Fruit fly (Drosophila melanogaster) whole organism, embryonic: ENCODE results near the gene Atg6.

Source experiments
- BtbVII ChIP-seq: fragments of 200-800 bp; sonication (Bioruptor generic); optimal IDR thresholded peaks from 3 replicates; lab custom pipeline; 2017; ENCODE audit warnings: missing biosample characterization, mild to moderate bottlenecking, missing genetic modification characterization
- CG11695 ChIP-seq: fragments of 200-800 bp; sonication (Bioruptor generic); IDR thresholded peaks from 3 replicates; pipeline ENCODE4 v1.3.6; 2022; ENCODE audit warnings: missing biosample characterization, missing genetic modification characterization
- CG12071 ChIP-seq: fragments of 200-800 bp; sonication (Bioruptor generic); optimal IDR thresholded peaks from 3 replicates; lab custom pipeline; 2018; ENCODE audit warnings: missing biosample characterization, mild to moderate bottlenecking, missing genetic modification characterization
- CG12155 ChIP-seq: fragments of 200-800 bp; sonication (Bioruptor generic); optimal IDR thresholded peaks from 3 replicates; lab custom pipeline; 2016; ENCODE audit warnings: missing biosample characterization, missing genetic modification characterization
- CG13624 ChIP-seq: fragments of 200-800 bp; sonication (Bioruptor generic); optimal IDR thresholded peaks from 2 replicates; lab custom pipeline; 2016; ENCODE audit warnings: missing biosample characterization, missing genetic modification characterization
- CG13775 ChIP-seq: fragments of 200-800 bp; sonication (Bioruptor generic); optimal IDR thresholded peaks from 3 replicates; lab custom pipeline; 2017; ENCODE audit warnings: missing biosample characterization, mild to moderate bottlenecking, missing genetic modification characterization
- CG13894 ChIP-seq: fragments of 200-800 bp; sonication (Bioruptor generic); optimal IDR thresholded peaks from 3 replicates; lab custom pipeline; 2018; ENCODE audit warnings: missing biosample characterization, mild to moderate bottlenecking, missing genetic modification characterization, moderate library complexity
- CG14014 ChIP-seq: fragments of 200-800 bp; sonication (Bioruptor generic); IDR thresholded peaks from 2 replicates; pipeline ENCODE4 v1.3.6; 2022; ENCODE audit warnings: missing biosample characterization, missing genetic modification characterization
- CG1529 ChIP-seq: fragments of 200-800 bp; sonication (Bioruptor generic); optimal IDR thresholded peaks from 3 replicates; lab custom pipeline; 2018; ENCODE audit warnings: missing biosample characterization, missing genetic modification characterization
- CG16815 ChIP-seq: fragments of 200-800 bp; sonication (Bioruptor generic); optimal IDR thresholded peaks from 3 replicates; lab custom pipeline; 2017; ENCODE audit warnings: missing biosample characterization, mild to moderate bottlenecking, missing genetic modification characterization
- CG17328 ChIP-seq: fragments of 200-800 bp; sonication (Bioruptor generic); IDR thresholded peaks from 2 replicates; pipeline ENCODE4 v1.3.6; 2022; ENCODE audit warnings: missing biosample characterization, missing genetic modification characterization
- CG18262 ChIP-seq: fragments of 200-800 bp; optimal IDR thresholded peaks from 3 replicates; lab custom pipeline; 2019; ENCODE audit warnings: missing biosample characterization, mild to moderate bottlenecking, missing genetic modification characterization, moderate library complexity
- CG18476 ChIP-seq: fragments of 200-800 bp; sonication (Bioruptor generic); optimal IDR thresholded peaks from 2 replicates; lab custom pipeline; 2016; ENCODE audit warnings: missing biosample characterization, mild to moderate bottlenecking, missing genetic modification characterization
- CG2120 ChIP-seq: fragments of 200-800 bp; sonication (Bioruptor generic); optimal IDR thresholded peaks from 3 replicates; lab custom pipeline; 2016; ENCODE audit warnings: missing biosample characterization, missing genetic modification characterization
- CG3065 ChIP-seq: fragments of 200-800 bp; sonication (Bioruptor generic); optimal IDR thresholded peaks from 2 replicates; lab custom pipeline; 2016; ENCODE audit warnings: missing biosample characterization, missing genetic modification characterization
- CG32767 ChIP-seq: fragments of 200-800 bp; sonication (Bioruptor generic); IDR thresholded peaks from 2 replicates; pipeline ENCODE4 v1.3.6; 2022; ENCODE audit warnings: missing biosample characterization, missing genetic modification characterization
- CG33213 ChIP-seq: fragments of 200-800 bp; sonication (Bioruptor generic); optimal IDR thresholded peaks from 3 replicates; lab custom pipeline; 2016; ENCODE audit warnings: missing biosample characterization, missing genetic modification characterization
- CG34422 ChIP-seq: fragments of 200-800 bp; sonication (Bioruptor generic); IDR thresholded peaks from 3 replicates; pipeline ENCODE4 v1.3.6; 2022; ENCODE audit warnings: missing biosample characterization, missing genetic modification characterization
- CG4404 ChIP-seq: fragments of 200-800 bp; sonication (Bioruptor generic); IDR thresholded peaks from 2 replicates; pipeline ENCODE4 v1.3.6; 2022; ENCODE audit warnings: missing biosample characterization, missing genetic modification characterization
- CG4617 ChIP-seq: fragments of 200-800 bp; sonication (Bioruptor generic); optimal IDR thresholded peaks from 3 replicates; lab custom pipeline; 2016; ENCODE audit warnings: missing biosample characterization, missing genetic modification characterization, borderline replicate concordance
- CG7928 ChIP-seq: fragments of 200-800 bp; sonication (Bioruptor generic); optimal IDR thresholded peaks from 2 replicates; lab custom pipeline; 2017; ENCODE audit warnings: missing biosample characterization, mild to moderate bottlenecking, missing genetic modification characterization
- CG8290 ChIP-seq, 3 experiments: fragments of 200-800 bp; sonication (Bioruptor generic); optimal IDR thresholded peaks; 2 replicates each; lab custom pipeline; 2016 to 2019; ENCODE audit warnings: missing biosample characterization in 3 of 3, missing genetic modification characterization in 3 of 3, mild to moderate bottlenecking in 2 of 3, moderate library complexity in 1 of 3
- CG8359 ChIP-seq: fragments of 200-800 bp; sonication (Bioruptor generic); optimal IDR thresholded peaks from 2 replicates; lab custom pipeline; 2017; ENCODE audit warnings: missing biosample characterization, mild to moderate bottlenecking, missing genetic modification characterization, borderline replicate concordance
- CG9609 ChIP-seq: fragments of 200-800 bp; sonication (Bioruptor generic); optimal IDR thresholded peaks from 3 replicates; lab custom pipeline; 2016; ENCODE audit warnings: missing biosample characterization, missing genetic modification characterization
- CG9797 ChIP-seq: fragments of 200-800 bp; sonication (Bioruptor generic); optimal IDR thresholded peaks from 3 replicates; lab custom pipeline; 2018; ENCODE audit warnings: missing biosample characterization, mild to moderate bottlenecking, missing genetic modification characterization
- D ChIP-seq, 2 experiments: fragments of 200-800 bp in 1 of 2; fragments of >200 bp in 1 of 2; sonication (Bioruptor generic) in 1 of 2; optimal IDR thresholded peaks; 2 replicates in 1 of 2; 3 replicates in 1 of 2; lab custom pipeline; 2017; ENCODE audit warnings: mild to moderate bottlenecking in 1 of 2, missing biosample characterization in 1 of 2, missing genetic modification characterization in 1 of 2, missing genetic modification reagents in 1 of 2
- Drgx ChIP-seq: fragments of 200-800 bp; sonication (Bioruptor generic); IDR thresholded peaks from 2 replicates; pipeline ENCODE4 v1.3.6; 2022; ENCODE audit warnings: missing biosample characterization, missing genetic modification characterization
- Mad ChIP-seq: fragments of 200-800 bp; sonication (Bioruptor generic); optimal IDR thresholded peaks from 2 replicates; lab custom pipeline; 2016; ENCODE audit warnings: missing biosample characterization, missing genetic modification characterization
- NC2β ChIP-seq: fragments of 200-800 bp; sonication (Bioruptor generic); optimal IDR thresholded peaks from 2 replicates; lab custom pipeline; 2016; ENCODE audit warnings: missing biosample characterization, missing genetic modification characterization
- PHDP ChIP-seq: fragments of 200-800 bp; sonication (Bioruptor generic); optimal IDR thresholded peaks from 3 replicates; lab custom pipeline; 2018; ENCODE audit warnings: missing biosample characterization, mild to moderate bottlenecking, missing genetic modification characterization, moderate library complexity
- Tbp ChIP-seq: fragments of >200 bp; optimal IDR thresholded peaks from 2 replicates; lab custom pipeline; 2018; ENCODE audit warnings: missing biosample characterization, missing genetic modification characterization
- YL-1 ChIP-seq: fragments of 200-800 bp; sonication (Bioruptor generic); optimal IDR thresholded peaks from 3 replicates; lab custom pipeline; 2017; ENCODE audit warnings: missing biosample characterization, mild to moderate bottlenecking, missing genetic modification characterization
- bbx ChIP-seq: fragments of 200-800 bp; sonication (Bioruptor generic); IDR thresholded peaks from 2 replicates; pipeline ENCODE4 v1.3.6; 2022; ENCODE audit warnings: missing biosample characterization, missing genetic modification characterization; ENCODE audit not compliant: partially characterized antibody
- cas ChIP-seq: fragments of 200-800 bp; sonication (Bioruptor generic); IDR thresholded peaks from 2 replicates; pipeline ENCODE4 v1.3.6; 2022; ENCODE audit warnings: missing biosample characterization, missing genetic modification characterization
- da ChIP-seq: fragments of 200-800 bp; sonication (Bioruptor generic); optimal IDR thresholded peaks from 2 replicates; lab custom pipeline; 2016; ENCODE audit warnings: missing biosample characterization, missing genetic modification characterization
- emc ChIP-seq: fragments of 200-800 bp; sonication (Bioruptor generic); optimal IDR thresholded peaks from 2 replicates; lab custom pipeline; 2016; ENCODE audit warnings: missing biosample characterization, missing genetic modification characterization
- esg ChIP-seq: fragments of 200-800 bp; sonication (Bioruptor generic); conservative IDR thresholded peaks from 2 replicates; pipeline ENCODE4 v1.3.6; 2022; ENCODE audit warnings: missing biosample characterization, missing genetic modification characterization
- fd64A ChIP-seq: fragments of 200-800 bp; sonication (Bioruptor generic); optimal IDR thresholded peaks from 3 replicates; lab custom pipeline; 2018; ENCODE audit warnings: missing biosample characterization, mild to moderate bottlenecking, missing genetic modification characterization
- ftz-f1 ChIP-seq: fragments of 200-800 bp; sonication (Bioruptor generic); optimal IDR thresholded peaks from 2 replicates; lab custom pipeline; 2016; ENCODE audit warnings: missing biosample characterization, missing genetic modification characterization
- h ChIP-seq: fragments of >200 bp; optimal IDR thresholded peaks from 2 replicates; lab custom pipeline; 2017
- insv ChIP-seq, 2 experiments: fragments of 200-800 bp; sonication (Bioruptor generic); optimal IDR thresholded peaks; 3 replicates each; lab custom pipeline; 2016 to 2018; ENCODE audit warnings: missing biosample characterization in 2 of 2, missing genetic modification characterization in 2 of 2
- lola ChIP-seq, 3 experiments: fragments of >200 bp in 2 of 3; fragments of 200-800 bp in 1 of 3; sonication (Bioruptor generic) in 1 of 3; optimal IDR thresholded peaks; 2 replicates each; lab custom pipeline; 2017 to 2019; ENCODE audit warnings: missing biosample characterization in 3 of 3, missing genetic modification characterization in 3 of 3, mild to moderate bottlenecking in 1 of 3, moderate library complexity in 1 of 3
- pho ChIP-seq: fragments of 200-800 bp; sonication (Bioruptor generic); optimal IDR thresholded peaks from 2 replicates; lab custom pipeline; 2016; ENCODE audit warnings: missing biosample characterization, missing genetic modification characterization
- sens ChIP-seq: fragments of 200-800 bp; sonication (Bioruptor generic); peaks from one replicate; lab custom pipeline; 2016; ENCODE audit warnings: missing biosample characterization, missing genetic modification characterization
- sima ChIP-seq: fragments of 200-800 bp; sonication (Bioruptor generic); optimal IDR thresholded peaks from 2 replicates; lab custom pipeline; 2016; ENCODE audit warnings: missing biosample characterization, missing genetic modification characterization
- tio ChIP-seq: fragments of 200-800 bp; sonication (Bioruptor generic); optimal IDR thresholded peaks from 2 replicates; lab custom pipeline; 2017; ENCODE audit warnings: missing biosample characterization, missing genetic modification characterization, inconsistent platforms
- toy ChIP-seq: fragments of 200-800 bp; sonication (Bioruptor generic); IDR thresholded peaks from 2 replicates; pipeline ENCODE4 v1.3.6; 2022; ENCODE audit warnings: missing biosample characterization, missing genetic modification characterization
- trem ChIP-seq: fragments of 200-800 bp; optimal IDR thresholded peaks from 3 replicates; lab custom pipeline; 2019; ENCODE audit warnings: missing biosample characterization, mild to moderate bottlenecking, missing genetic modification characterization, moderate library complexity
- trh ChIP-seq: fragments of 200-800 bp; sonication (Bioruptor generic); optimal IDR thresholded peaks from 2 replicates; lab custom pipeline; 2016; ENCODE audit warnings: missing biosample characterization, missing genetic modification characterization
- vvl ChIP-seq: fragments of 200-800 bp; sonication (Bioruptor generic); IDR thresholded peaks from 2 replicates; pipeline ENCODE4 v1.3.6; 2022; ENCODE audit warnings: missing biosample characterization, missing genetic modification characterization

Atg6 gene

DNA sequence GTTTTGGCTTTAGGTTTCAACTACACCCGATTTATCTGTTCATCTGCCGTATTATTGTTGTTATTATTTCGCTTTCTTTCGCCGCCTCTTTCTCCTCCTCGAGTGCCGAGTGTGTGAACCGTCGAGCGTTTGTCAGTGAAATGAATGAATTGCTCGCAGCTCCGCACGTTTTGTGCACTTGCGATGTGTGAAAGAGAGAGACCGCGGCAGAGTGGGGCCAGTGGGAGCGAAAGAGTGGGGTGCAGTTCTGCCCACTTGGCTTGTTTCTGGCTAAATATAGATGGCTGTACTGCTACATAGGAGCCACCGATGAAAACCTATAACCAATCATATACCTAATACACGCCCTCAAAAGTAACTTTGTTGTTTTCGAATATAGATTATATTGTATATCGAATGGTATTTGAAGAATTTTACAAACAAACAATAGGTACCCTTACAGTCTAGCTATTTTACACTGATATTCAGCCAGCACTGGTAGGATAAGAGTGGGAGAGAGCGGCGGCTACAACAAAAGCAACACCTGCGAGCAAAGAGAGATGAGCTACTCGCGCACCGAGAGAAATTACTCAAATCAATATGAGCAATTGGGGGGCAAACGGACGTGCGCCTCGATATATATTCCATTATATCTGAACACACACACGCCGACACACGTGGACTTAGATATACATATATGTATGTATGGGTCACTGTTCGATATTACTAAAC is 44.0 kb downstream of the Atg6 start (continued):
- TF ChIP-seq CG18476 (GFP tag; lab: Kevin White, UChicago) (no peak), lola (GFP tag; optimal IDR thresholded peaks at IDR 0.05; lab: Kevin White, UChicago) (no peak), esg (GFP tag; lab: Robert Waterston, UW) (no peak), CG4617 (no peak), CG13894 (no peak), CG2120 (GFP tag; lab: Kevin White, UChicago) (peak; percentile 42), CG34422 (no peak), vvl (GFP tag; lab: Robert Waterston, UW) (no peak), CG8359 (GFP tag; lab: Kevin White, UChicago) (no peak), CG9609 (GFP tag; lab: Kevin White, UChicago) (no peak), insv (GFP tag; optimal IDR thresholded peaks at IDR 0.05; lab: Kevin White, UChicago) (no peak), CG8290 (GFP tag; optimal IDR thresholded peaks at IDR 0.05; lab: Kevin White, UChicago) (no peak), CG8290 (tag; optimal IDR thresholded peaks at IDR 0.05; lab: Kevin White, UChicago) (peak in 1 of 2 experiments; percentile 0), CG33213 (GFP tag; lab: Kevin White, UChicago) (no peak), CG1529 (GFP tag; lab: Kevin White, UChicago) (no peak), CG9797 (GFP tag; lab: Kevin White, UChicago) (no peak), CG12071 (GFP tag; lab: Kevin White, UChicago) (no peak), CG32767 (GFP tag; lab: Robert Waterston, UW) (no peak), ftz-f1 (GFP tag; lab: Kevin White, UChicago) (no peak), CG17328 (GFP tag; lab: Robert Waterston, UW) (no peak), YL-1 (GFP tag; lab: Kevin White, UChicago) (peak; percentile 13), sima (no peak), CG16815 (GFP tag; lab: Kevin White, UChicago) (no peak), Mad (GFP tag; lab: Kevin White, UChicago) (no peak), da (GFP tag; lab: Kevin White, UChicago) (no peak), fd64A (GFP tag; lab: Kevin White, UChicago) (no peak), CG18262 (tag; lab: Kevin White, UChicago) (no peak), Drgx (GFP tag; lab: Robert Waterston, UW) (0 out of 2 replicates have a peak, but pooled peaks have one; percentile 42), CG14014 (GFP tag; lab: Robert Waterston, UW) (0 out of 2 replicates have a peak, but pooled peaks have one; percentile 17), pho (GFP tag; lab: Kevin White, UChicago) (no peak), tio (GFP tag; lab: Kevin White, UChicago) (no peak), Tbp (no peak), D (optimal IDR thresholded peaks at IDR 0.05; lab: Kevin White, UChicago) (no peak), D (GFP tag; optimal IDR thresholded peaks at IDR 0.05; lab: Kevin White, UChicago) (no peak), trh (no peak), trem (tag; lab: Kevin White, UChicago) (no peak), toy (GFP tag; lab: Robert Waterston, UW) (no peak), cas (GFP tag; lab: Robert Waterston, UW) (no peak), CG13624 (no peak), CG3065 (GFP tag; lab: Kevin White, UChicago) (no peak), CG7928 (GFP tag; lab: Kevin White, UChicago) (no peak), PHDP (tag; lab: Kevin White, UChicago) (no peak), sens (GFP tag; lab: Kevin White, UChicago) (peak; percentile 82), CG12155 (GFP tag; lab: Kevin White, UChicago) (no peak), BtbVII (no peak), NC2β (GFP tag; lab: Kevin White, UChicago) (no peak), bbx (no peak), CG13775 (GFP tag; lab: Kevin White, UChicago) (no peak), h (lab: Kevin White, UChicago) (no peak), CG4404 (GFP tag; lab: Robert Waterston, UW) (no peak), emc (GFP tag; lab: Kevin White, UChicago) (no peak), CG11695 (GFP tag; lab: Robert Waterston, UW) (no peak)
